Worm (Caenorhabditis elegans): ENCODE data around the gene R148.4.

DNA sequence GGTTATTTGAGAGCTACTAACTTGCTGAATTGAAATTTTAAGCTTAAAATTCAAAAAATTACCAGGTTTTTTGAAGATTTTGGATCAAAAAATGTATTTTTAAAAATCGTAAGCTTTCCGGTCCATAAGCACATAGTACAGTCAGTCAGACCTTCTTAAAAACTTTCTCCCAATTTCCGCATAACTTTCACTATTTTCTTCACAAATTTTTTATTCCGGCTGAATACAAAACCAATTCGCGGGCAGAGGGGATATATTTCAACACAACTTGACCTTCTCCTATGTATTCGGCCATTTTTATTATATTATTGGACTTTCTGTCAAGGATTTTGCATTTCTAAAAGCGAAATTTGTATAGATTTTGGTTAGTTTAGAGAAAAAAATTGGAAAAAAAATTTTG lies 10.9 kb upstream of the R148.4 start:
- TF ChIP-seq ama-1 (optimal IDR thresholded peaks at IDR 0.05) (no peak), fkh-10 (GFP tag; optimal IDR thresholded peaks at IDR 0.05) (no peak), mdl-1 (tag; optimal IDR thresholded peaks at IDR 0.05) (no peak), dsc-1 (tag; optimal IDR thresholded peaks at IDR 0.05) (no peak), rnt-1 (tag; optimal IDR thresholded peaks at IDR 0.05) (no peak), lsy-2 (tag; optimal IDR thresholded peaks at IDR 0.05) (no peak), nhr-77 (tag; optimal IDR thresholded peaks at IDR 0.05) (no peak), aha-1 (tag; optimal IDR thresholded peaks at IDR 0.05) (no peak), pqm-1 (tag; optimal IDR thresholded peaks at IDR 0.05) (no peak), nhr-237 (tag; optimal IDR thresholded peaks at IDR 0.05) (no peak), nhr-11 (tag; optimal IDR thresholded peaks at IDR 0.05) (no peak)
